Fruit fly (Drosophila melanogaster): Measurements from ENCODE around the gene CG32199.
A peak's percentile ranks its signal among the peaks of the same experiment; 100 is the strongest.

The CG32199 gene

DNA sequence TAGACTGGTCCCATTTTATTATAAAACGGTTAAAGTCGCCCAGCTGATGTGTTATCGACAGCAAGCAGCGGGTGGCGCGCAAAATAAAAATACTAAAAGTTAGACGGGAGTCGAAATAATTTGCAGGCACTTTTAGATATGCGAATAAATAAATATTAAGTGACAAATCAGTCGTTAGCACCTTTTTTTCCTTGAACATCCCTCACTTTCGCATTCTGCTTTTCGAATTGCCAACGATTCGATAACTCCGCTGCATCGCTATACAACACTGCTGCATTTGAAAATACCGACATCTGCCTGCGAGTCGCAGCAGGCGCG, 10.7 kb downstream of the CG32199 start, which contains the start of gene bora (continued):
- TF ChIP-seq sc (optimal IDR thresholded peaks at IDR 0.05) (no peak), sc (GFP tag; optimal IDR thresholded peaks at IDR 0.05) (no peak), MTF-1 (GFP tag; optimal IDR thresholded peaks at IDR 0.05; ENCODE audit: borderline replicate concordance) (no peak), bsh (GFP tag; optimal IDR thresholded peaks at IDR 0.05) (no peak), CG8765 (GFP tag; IDR thresholded peaks at IDR 0.05) (no peak), pfk (GFP tag; optimal IDR thresholded peaks at IDR 0.05) (no peak), Ptx1 (GFP tag; IDR thresholded peaks at IDR 0.05) (no peak), Bteb2 (GFP tag; optimal IDR thresholded peaks at IDR 0.05) (no peak), sens (GFP tag) (peak; percentile 90), CG34422 (GFP tag; IDR thresholded peaks at IDR 0.05) (no peak), bab2 (GFP tag; optimal IDR thresholded peaks at IDR 0.05) (no peak), ERR (GFP tag; optimal IDR thresholded peaks at IDR 0.05) (no peak), Pdp1 (GFP tag; optimal IDR thresholded peaks at IDR 0.05) (peak in 1 of 2 experiments; percentile 20), CG16813 (GFP tag; IDR thresholded peaks at IDR 0.05; ENCODE audit: partially characterized antibody) (peak; percentile 24; the same call in 1 of the 3 replicates), Sin3A (optimal IDR thresholded peaks at IDR 0.05) (peak; percentile 73), CG15073 (GFP tag; optimal IDR thresholded peaks at IDR 0.05) (no peak), CG12391 (tag; optimal IDR thresholded peaks at IDR 0.05) (no peak), grau (tag; optimal IDR thresholded peaks at IDR 0.05) (no peak), CG3281 (GFP tag; optimal IDR thresholded peaks at IDR 0.05) (no peak), CG18599 (GFP tag; optimal IDR thresholded peaks at IDR 0.05) (no peak), CG5180 (GFP tag; optimal IDR thresholded peaks at IDR 0.05) (no peak), CG17186 (GFP tag; optimal IDR thresholded peaks at IDR 0.05) (peak; percentile 21), Kr (GFP tag; optimal IDR thresholded peaks at IDR 0.05) (no peak), unc-4 (GFP tag; IDR thresholded peaks at IDR 0.05; ENCODE audit: partially characterized antibody) (no peak), CTCF (GFP tag; optimal IDR thresholded peaks at IDR 0.05) (no peak), CG31224 (GFP tag; IDR thresholded peaks at IDR 0.05) (no peak), Gug (GFP tag; IDR thresholded peaks at IDR 0.05) (no peak), CG2129 (GFP tag; IDR thresholded peaks at IDR 0.05; ENCODE audit: partially characterized antibody) (no peak), abd-A (tag; optimal IDR thresholded peaks at IDR 0.05) (no peak), CG2875 (GFP tag; optimal IDR thresholded peaks at IDR 0.05) (no peak), CG7963 (GFP tag; IDR thresholded peaks at IDR 0.05; ENCODE audit: partially characterized antibody) (no peak), HLH4C (GFP tag; IDR thresholded peaks at IDR 0.05; ENCODE audit: partially characterized antibody) (peak; percentile 43; the same call in 1 of the 3 replicates), CG11085 (GFP tag; IDR thresholded peaks at IDR 0.05) (no peak), CG30403 (GFP tag; optimal IDR thresholded peaks at IDR 0.05) (peak; percentile 14), Hmr (GFP tag; optimal IDR thresholded peaks at IDR 0.05) (no peak), CG9727 (GFP tag; optimal IDR thresholded peaks at IDR 0.05) (no peak), E2f2 (GFP tag; IDR thresholded peaks at IDR 0.05) (peak; percentile 92), Gsc (GFP tag; IDR thresholded peaks at IDR 0.05) (no peak), CG15011 (GFP tag; optimal IDR thresholded peaks at IDR 0.05) (no peak), so (GFP tag; IDR thresholded peaks at IDR 0.05) (no peak), Hr3 (GFP tag; optimal IDR thresholded peaks at IDR 0.05) (no peak), Dfd (GFP tag; optimal IDR thresholded peaks at IDR 0.05) (no peak), Hand (GFP tag; optimal IDR thresholded peaks at IDR 0.05) (no peak), CG16863 (GFP tag; optimal IDR thresholded peaks at IDR 0.05) (no peak), h (optimal IDR thresholded peaks at IDR 0.05) (no peak), fd96Cb (tag; optimal IDR thresholded peaks at IDR 0.05) (no peak), CG30020 (tag; optimal IDR thresholded peaks at IDR 0.05) (peak; percentile 14), gem (tag; optimal IDR thresholded peaks at IDR 0.05) (no peak)

Measured in whole organism, embryonic.